Worm (Caenorhabditis elegans) whole organism, L1 larva: ENCODE data around the gene C25E10.16.
A peak's percentile ranks its signal among the peaks of the same experiment; 100 is the strongest.

Experiments used
- ama-1 ChIP-seq: fragments of 150-350 bp; optimal IDR thresholded peaks from 2 replicates; lab custom pipeline; 2014
- blmp-1 ChIP-seq: fragments of 150-350 bp; optimal IDR thresholded peaks from 2 replicates; lab custom pipeline; 2014; ENCODE audit warnings: missing biosample characterization, missing genetic modification characterization
- dpl-1 ChIP-seq, 3 experiments: fragments of 150-350 bp in 2 of 3; sonication (generic microtip) in 1 of 3; optimal IDR thresholded peaks; 2 replicates each; lab custom pipeline; 2014 to 2017; ENCODE audit warnings: missing biosample characterization in 3 of 3, missing genetic modification characterization in 3 of 3, missing genetic modification reagents in 3 of 3
- dsc-1 ChIP-seq: sonication (generic microtip); optimal IDR thresholded peaks from 2 replicates; lab custom pipeline; 2016; ENCODE audit warnings: mild to moderate bottlenecking, missing genetic modification characterization, missing compliant biosample characterization
- egl-27 ChIP-seq, 2 experiments: fragments of 150-350 bp in 1 of 2; sonication (generic microtip); optimal IDR thresholded peaks; 3 replicates each; lab custom pipeline; 2017 to 2018; ENCODE audit warnings: missing biosample characterization in 2 of 2, missing genetic modification characterization in 2 of 2, missing genetic modification reagents in 2 of 2
- elt-2 ChIP-seq: sonication (generic microtip); optimal IDR thresholded peaks from 2 replicates; lab custom pipeline; 2016; ENCODE audit warnings: missing genetic modification characterization, mild to moderate bottlenecking, inconsistent platforms, missing compliant biosample characterization, missing genetic modification reagents
- elt-3 ChIP-seq, 6 experiments: fragments of 150-350 bp in 1 of 6; sonication (generic microtip); optimal IDR thresholded peaks; 2 replicates each; lab custom pipeline; 2017 to 2018; ENCODE audit warnings: missing biosample characterization in 6 of 6, missing genetic modification characterization in 6 of 6, inconsistent platforms in 1 of 6
- fkh-10 ChIP-seq: sonication (generic microtip); optimal IDR thresholded peaks from 2 replicates; lab custom pipeline; 2017; ENCODE audit warnings: missing biosample characterization, missing genetic modification reagents, missing genetic modification characterization
- fkh-8 ChIP-seq: sonication (generic microtip); optimal IDR thresholded peaks from 2 replicates; lab custom pipeline; 2016; ENCODE audit warnings: mild to moderate bottlenecking, missing genetic modification characterization, missing compliant biosample characterization
- grh-1 ChIP-seq: fragments of 200-800 bp; sonication (Bioruptor generic); IDR thresholded peaks from 2 replicates; pipeline ENCODE4 v1.3.6; 2022; ENCODE audit warnings: missing genetic modification reagents, missing genetic modification characterization, missing compliant biosample characterization
- hlh-4 ChIP-seq: sonication (generic microtip); optimal IDR thresholded peaks from 2 replicates; lab custom pipeline; 2016; ENCODE audit warnings: mild to moderate bottlenecking, missing genetic modification characterization, missing compliant biosample characterization
- hpl-2 ChIP-seq: fragments of 150-350 bp; optimal IDR thresholded peaks from 2 replicates; lab custom pipeline; 2014; ENCODE audit warnings: missing biosample characterization, missing genetic modification reagents, missing genetic modification characterization
- irx-1 ChIP-seq: sonication (generic microtip); optimal IDR thresholded peaks from 2 replicates; lab custom pipeline; 2016; ENCODE audit warnings: missing genetic modification characterization, missing compliant biosample characterization
- jun-1 ChIP-seq: fragments of 150-350 bp; optimal IDR thresholded peaks from 2 replicates; lab custom pipeline; 2014; ENCODE audit warnings: missing biosample characterization, missing genetic modification reagents, missing genetic modification characterization
- lin-14 ChIP-seq: fragments of 200-800 bp; sonication (Bioruptor generic); optimal IDR thresholded peaks from 2 replicates; lab custom pipeline; 2018; ENCODE audit warnings: mild to moderate bottlenecking, missing genetic modification characterization, moderate library complexity, missing compliant biosample characterization
- lin-35 ChIP-seq, 2 experiments: fragments of 150-350 bp; optimal IDR thresholded peaks; 2 replicates each; lab custom pipeline; 2014; ENCODE audit warnings: missing biosample characterization in 2 of 2, missing genetic modification characterization in 2 of 2, missing genetic modification reagents in 2 of 2
- lsy-2 ChIP-seq, 2 experiments: fragments of 150-350 bp; optimal IDR thresholded peaks; 2 replicates each; lab custom pipeline; 2014; ENCODE audit warnings: missing biosample characterization in 2 of 2, missing genetic modification characterization in 2 of 2
- mab-9 ChIP-seq: fragments of 200-800 bp; sonication (Bioruptor generic); IDR thresholded peaks from 2 replicates; pipeline ENCODE4 v1.3.6; 2022; ENCODE audit warnings: missing genetic modification reagents, missing genetic modification characterization, missing compliant biosample characterization
- mdl-1 ChIP-seq, 2 experiments: fragments of 150-350 bp; optimal IDR thresholded peaks; 2 replicates each; lab custom pipeline; 2014 to 2017; ENCODE audit warnings: missing biosample characterization in 2 of 2, missing genetic modification characterization in 2 of 2, inconsistent platforms in 1 of 2
- mep-1 ChIP-seq: fragments of 150-350 bp; optimal IDR thresholded peaks from 2 replicates; lab custom pipeline; 2014; ENCODE audit warnings: missing biosample characterization, missing genetic modification characterization
- nhr-19 ChIP-seq: fragments of 200-800 bp; sonication (Bioruptor generic); conservative IDR thresholded peaks from 2 replicates; pipeline ENCODE4 v1.3.6; 2022; ENCODE audit warnings: missing genetic modification characterization, missing compliant biosample characterization
- nhr-20 ChIP-seq: sonication (generic microtip); optimal IDR thresholded peaks from 2 replicates; lab custom pipeline; 2016; ENCODE audit warnings: mild to moderate bottlenecking, missing genetic modification characterization, missing compliant biosample characterization
- nhr-237 ChIP-seq: fragments of 150-350 bp; optimal IDR thresholded peaks from 2 replicates; lab custom pipeline; 2014; ENCODE audit warnings: missing biosample characterization, missing genetic modification characterization
- nhr-28 ChIP-seq: fragments of 150-350 bp; optimal IDR thresholded peaks from 2 replicates; lab custom pipeline; 2014; ENCODE audit warnings: missing biosample characterization, missing genetic modification characterization
- nhr-47 ChIP-seq: sonication (generic microtip); optimal IDR thresholded peaks from 2 replicates; lab custom pipeline; 2016; ENCODE audit warnings: mild to moderate bottlenecking, missing genetic modification characterization, moderate library complexity, missing compliant biosample characterization
- nhr-71 ChIP-seq: sonication (generic microtip); optimal IDR thresholded peaks from 2 replicates; lab custom pipeline; 2016; ENCODE audit warnings: mild to moderate bottlenecking, missing genetic modification characterization, moderate library complexity, missing compliant biosample characterization
- nhr-85 ChIP-seq: sonication (generic microtip); peaks from one replicate; lab custom pipeline; 2016; ENCODE audit warnings: missing genetic modification characterization, inconsistent platforms, missing compliant biosample characterization
- pag-3 ChIP-seq: sonication (generic microtip); optimal IDR thresholded peaks from 2 replicates; lab custom pipeline; 2017; ENCODE audit warnings: missing genetic modification characterization, mild to moderate bottlenecking, missing compliant biosample characterization, antibody characterized with exemption, borderline replicate concordance; ENCODE audit not compliant: insufficient read depth
- tbx-2 ChIP-seq: sonication (generic microtip); optimal IDR thresholded peaks from 2 replicates; lab custom pipeline; 2016; ENCODE audit warnings: missing genetic modification characterization, missing compliant biosample characterization
- unc-30 ChIP-seq: sonication (generic microtip); optimal IDR thresholded peaks from 2 replicates; lab custom pipeline; 2017; ENCODE audit warnings: missing biosample characterization, missing genetic modification characterization
- unc-86 ChIP-seq: sonication (generic microtip); optimal IDR thresholded peaks from 2 replicates; lab custom pipeline; 2016; ENCODE audit warnings: missing genetic modification characterization, missing compliant biosample characterization
- xbp-1 ChIP-seq: sonication (generic microtip); optimal IDR thresholded peaks from 2 replicates; lab custom pipeline; 2016; ENCODE audit warnings: missing genetic modification characterization, missing compliant biosample characterization
- zip-4 ChIP-seq: fragments of 200-800 bp; sonication (Bioruptor generic); optimal IDR thresholded peaks from 2 replicates; lab custom pipeline; 2018; ENCODE audit warnings: mild to moderate bottlenecking, missing genetic modification characterization, moderate library complexity, missing compliant biosample characterization

Gene C25E10.16

ce11 chrV:9088758-9089157 is 29.4 kb upstream of the C25E10.16 start (continued):
- TF ChIP-seq lsy-2 (tag; optimal IDR thresholded peaks at IDR 0.05; lab: Kevin White, UChicago) (no peak), mab-9 (GFP tag; lab: Robert Waterston, UW) (0 out of 2 replicates have a peak, but pooled peaks have one; percentile 8)

DNA sequence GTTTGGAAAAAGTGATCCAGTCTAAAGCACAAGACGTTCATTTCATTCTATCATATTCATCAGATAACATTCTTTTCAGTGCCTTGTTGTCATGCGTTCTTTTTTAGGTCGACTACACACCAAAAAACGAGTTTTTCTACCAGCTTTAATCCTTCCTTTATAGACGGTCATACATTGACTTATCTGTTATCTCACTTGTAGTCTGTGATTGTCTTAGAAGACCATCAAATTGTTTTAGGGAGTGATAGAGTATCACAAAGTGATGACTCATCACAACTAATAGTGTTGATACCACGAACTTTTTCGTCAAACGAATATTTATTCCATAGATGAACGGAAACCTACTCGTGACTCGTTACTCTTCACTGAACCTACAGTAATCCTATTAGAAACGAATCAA is 26.5 kb upstream of the C25E10.16 start:
- TF ChIP-seq lin-35 (GFP tag; optimal IDR thresholded peaks at IDR 0.05; lab: Kevin White, UChicago) (peak in 1 of 2 experiments; percentile 13), fkh-10 (no peak), elt-3 (tag; optimal IDR thresholded peaks at IDR 0.05; lab: Kevin White, UChicago) (peak in 2 of 6 experiments; percentile 24 to 28), mep-1 (tag; lab: Kevin White, UChicago) (peak; percentile 26), nhr-85 (peak; percentile 82)

DNA sequence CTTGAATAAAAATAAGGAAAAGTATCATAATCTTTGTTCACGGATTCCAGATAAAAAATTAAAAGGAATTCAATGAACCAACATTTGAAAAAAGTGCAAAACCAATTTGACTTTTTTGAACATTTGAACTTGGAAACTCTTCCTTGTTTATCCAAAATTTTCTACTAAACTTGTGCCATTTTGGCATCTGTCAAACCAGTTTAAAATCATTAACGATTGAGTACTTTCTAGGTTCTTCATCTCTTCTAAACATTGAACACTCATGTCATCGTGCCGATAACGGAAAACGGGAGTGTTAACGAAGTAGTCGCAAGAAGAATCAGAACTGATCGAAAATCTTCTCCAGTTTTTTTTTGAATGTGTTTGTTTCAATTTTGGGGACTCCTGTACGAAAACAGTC is 24.9 kb upstream of the C25E10.16 start:
- TF ChIP-seq lin-14 (peak; percentile 40), nhr-71 (tag; lab: Kevin White, UChicago) (peak; percentile 32), fkh-8 (tag; lab: Kevin White, UChicago) (no peak), lin-35 (GFP tag; optimal IDR thresholded peaks at IDR 0.05; lab: Kevin White, UChicago) (peak in 1 of 2 experiments; percentile 24), blmp-1 (tag; lab: Kevin White, UChicago) (peak; percentile 47), nhr-19 (GFP tag; lab: Robert Waterston, UW) (0 out of 2 replicates have a peak, but pooled peaks have one; percentile 23), mep-1 (tag; lab: Kevin White, UChicago) (no peak), nhr-20 (tag; lab: Kevin White, UChicago) (peak; percentile 39), grh-1 (GFP tag; lab: Robert Waterston, UW) (peak; percentile 53), tbx-2 (peak; percentile 27), mdl-1 (tag; optimal IDR thresholded peaks at IDR 0.05; lab: Kevin White, UChicago) (no peak), nhr-85 (peak; percentile 80), hpl-2 (no peak), elt-3 (tag; optimal IDR thresholded peaks at IDR 0.05; lab: Kevin White, UChicago) (peak in 2 of 6 experiments; percentile 9 to 12), egl-27 (tag; optimal IDR thresholded peaks at IDR 0.05; lab: Kevin White, UChicago) (no peak), nhr-237 (tag; lab: Kevin White, UChicago) (no peak), nhr-47 (no peak)
- TF ChIP-seq, all 84 proteins: peak for 10

- TF ChIP-seq unc-30 (tag; lab: Kevin White, UChicago) (no peak), xbp-1 (tag; lab: Kevin White, UChicago) (no peak), zip-4 (GFP tag; lab: Kevin White, UChicago) (no peak), ama-1 (lab: Kevin White, UChicago) (no peak), blmp-1 (tag; lab: Kevin White, UChicago) (peak; percentile 62)
These were observed 23.0 kb upstream of the C25E10.16 start for ce11 chrV:9082350-9082749.

DNA sequence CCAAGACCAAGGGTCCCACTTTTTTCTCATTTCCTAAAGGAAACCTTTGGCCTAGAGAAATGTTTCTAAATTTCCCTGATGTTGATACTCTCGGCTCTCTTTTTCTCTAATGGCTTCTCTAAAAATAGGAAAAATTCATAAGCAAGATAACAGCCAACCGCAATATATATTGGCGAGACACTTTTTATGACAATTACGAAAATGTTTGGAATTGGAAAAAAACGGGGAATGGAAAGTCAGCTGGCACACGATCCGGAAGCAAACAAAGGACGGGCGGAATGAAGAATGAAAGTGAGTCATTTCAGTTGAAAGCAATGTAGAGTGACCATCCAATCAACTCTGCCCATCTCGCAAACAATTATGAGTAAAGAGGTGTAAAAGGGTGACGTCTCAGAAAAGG is 22.0 kb upstream of the C25E10.16 start:
- TF ChIP-seq jun-1 (tag; lab: Kevin White, UChicago) (peak; percentile 16), mdl-1 (tag; optimal IDR thresholded peaks at IDR 0.05; lab: Kevin White, UChicago) (peak in 1 of 2 experiments; percentile 7), nhr-28 (tag; lab: Kevin White, UChicago) (no peak), hlh-4 (tag; lab: Kevin White, UChicago) (no peak), elt-2 (tag; lab: Kevin White, UChicago) (peak; percentile 26), unc-86 (tag; lab: Kevin White, UChicago) (no peak), lin-14 (peak; percentile 24), irx-1 (tag; lab: Kevin White, UChicago) (no peak), hpl-2 (no peak), dpl-1 (GFP tag; optimal IDR thresholded peaks at IDR 0.05; lab: Kevin White, UChicago) (no peak), dsc-1 (tag; lab: Kevin White, UChicago) (no peak), pag-3 (no peak)
